Fruit fly (Drosophila melanogaster): ENCODE results near the gene Stim.

The Stim gene

dm6 chrX:15921655-15922054 lies 18.6 kb downstream of the Stim start, which contains the start of gene CG8916:
TSS of gene CG8916 (plus strand) at chrX:15921955.
- no peak for TF ChIP-seq jim (GFP tag; optimal IDR thresholded peaks at IDR 0.05)

- no peak for TF ChIP-seq OdsH (GFP tag; optimal IDR thresholded peaks at IDR 0.05)
- TF ChIP-seq HLH106 (tag; optimal IDR thresholded peaks at IDR 0.05): no peak
- TF ChIP-seq GATAd (GFP tag; optimal IDR thresholded peaks at IDR 0.05): no peak
- TF ChIP-seq Myc (optimal IDR thresholded peaks at IDR 0.05): no peak
- no peak for TF ChIP-seq pan (optimal IDR thresholded peaks at IDR 0.05)
- no peak for TF ChIP-seq sv (GFP tag; optimal IDR thresholded peaks at IDR 0.05)
- no peak for TF ChIP-seq Dfd (GFP tag; optimal IDR thresholded peaks at IDR 0.05)
- no peak for TF ChIP-seq CrebA (GFP tag; optimal IDR thresholded peaks at IDR 0.05; ENCODE audit: borderline replicate concordance)
- no peak for TF ChIP-seq Mio (GFP tag; optimal IDR thresholded peaks at IDR 0.05)
- TF ChIP-seq sage (GFP tag; optimal IDR thresholded peaks at IDR 0.05): no peak
- TF ChIP-seq ey (GFP tag; optimal IDR thresholded peaks at IDR 0.05): no peak
- TF ChIP-seq Hnf4 (GFP tag; optimal IDR thresholded peaks at IDR 0.05): no peak
- no peak for TF ChIP-seq tai (GFP tag; optimal IDR thresholded peaks at IDR 0.05)
Observed at dm6 chrX:15910570-15910969, 29.7 kb downstream of the Stim start, which contains the start of gene Lrp4. TSS of gene Lrp4 (plus strand) at chrX:15910870.

dm6 chrX:15909564-15910284 lies 30.5 kb downstream of the Stim start, which contains the start of gene CycD:
TSS of gene CycD (minus strand) at chrX:15909676.
- TF ChIP-seq Mio (GFP tag; optimal IDR thresholded peaks at IDR 0.05) (no peak), Sp1 (GFP tag; optimal IDR thresholded peaks at IDR 0.05) (no peak), woc (GFP tag; optimal IDR thresholded peaks at IDR 0.05) (peak; percentile 41), Dif (GFP tag; optimal IDR thresholded peaks at IDR 0.05; ENCODE audit: partially characterized antibody) (peak; percentile 97), Vsx2 (GFP tag; optimal IDR thresholded peaks at IDR 0.05; ENCODE audit: partially characterized antibody) (peak; percentile 98), fru (GFP tag; optimal IDR thresholded peaks at IDR 0.05) (no peak), dl (GFP tag; optimal IDR thresholded peaks at IDR 0.05; ENCODE audit: insufficient read depth in 1 of 2, partially characterized antibody in 2 of 2) (peak; percentile 49 to 75), pan (optimal IDR thresholded peaks at IDR 0.05) (no peak), Myc (optimal IDR thresholded peaks at IDR 0.05) (no peak), h (GFP tag; optimal IDR thresholded peaks at IDR 0.05) (no peak), usp (GFP tag; optimal IDR thresholded peaks at IDR 0.05) (no peak), Dfd (GFP tag; optimal IDR thresholded peaks at IDR 0.05) (no peak), N (GFP tag; optimal IDR thresholded peaks at IDR 0.05) (peak; percentile 97), lola (GFP tag; optimal IDR thresholded peaks at IDR 0.05) (no peak)

dm6 chrX:15893732-15894264 lies 46.5 kb downstream of the Stim start:
- TF ChIP-seq Mio (GFP tag; optimal IDR thresholded peaks at IDR 0.05): no peak
- TF ChIP-seq CG32264 (GFP tag; optimal IDR thresholded peaks at IDR 0.05): no peak
- no peak for TF ChIP-seq CrebA (GFP tag; optimal IDR thresholded peaks at IDR 0.05; ENCODE audit: borderline replicate concordance)
- TF ChIP-seq ey (GFP tag; optimal IDR thresholded peaks at IDR 0.05): no peak
- TF ChIP-seq foxo (GFP tag; optimal IDR thresholded peaks at IDR 0.05): no peak
- TF ChIP-seq dl (GFP tag; optimal IDR thresholded peaks at IDR 0.05; ENCODE audit: insufficient read depth in 1 of 2, partially characterized antibody in 2 of 2): no peak
- no peak for TF ChIP-seq rgr (GFP tag; optimal IDR thresholded peaks at IDR 0.05)
- no peak for TF ChIP-seq usp (GFP tag; optimal IDR thresholded peaks at IDR 0.05)
- TF ChIP-seq h (GFP tag; optimal IDR thresholded peaks at IDR 0.05): no peak
- no peak for TF ChIP-seq br (GFP tag; optimal IDR thresholded peaks at IDR 0.05)
- no peak for TF ChIP-seq Abd-B (GFP tag; optimal IDR thresholded peaks at IDR 0.05)
- no peak for TF ChIP-seq GATAd (GFP tag; optimal IDR thresholded peaks at IDR 0.05)
- TF ChIP-seq Jra (GFP tag; optimal IDR thresholded peaks at IDR 0.05): no peak
- no peak for TF ChIP-seq psq (GFP tag; optimal IDR thresholded peaks at IDR 0.05)
- no peak for TF ChIP-seq Vsx2 (GFP tag; optimal IDR thresholded peaks at IDR 0.05; ENCODE audit: partially characterized antibody)
- no peak for TF ChIP-seq HLH106 (tag; optimal IDR thresholded peaks at IDR 0.05)
- no peak for TF ChIP-seq woc (GFP tag; optimal IDR thresholded peaks at IDR 0.05)
- TF ChIP-seq CG9705 (GFP tag; optimal IDR thresholded peaks at IDR 0.05): no peak
- no peak for TF ChIP-seq Dif (GFP tag; optimal IDR thresholded peaks at IDR 0.05; ENCODE audit: partially characterized antibody)
- TF ChIP-seq Rel (GFP tag; optimal IDR thresholded peaks at IDR 0.05): no peak
- no peak for TF ChIP-seq Rel (tag; optimal IDR thresholded peaks at IDR 0.05)
